Fruit fly (Drosophila melanogaster) whole organism, pupa: ENCODE results near the gene Atpalpha.

Experiments
- CG12605 ChIP-seq: fragments of 200-800 bp; sonication (Bioruptor generic); IDR thresholded peaks from 2 replicates; pipeline ENCODE4 v1.3.6; 2022; ENCODE audit warnings: missing biosample characterization, missing genetic modification characterization
- CG13204 ChIP-seq: fragments of 200-800 bp; sonication (Bioruptor generic); optimal IDR thresholded peaks from 2 replicates; lab custom pipeline; 2018; ENCODE audit warnings: missing biosample characterization, mild to moderate bottlenecking, missing genetic modification characterization, moderate library complexity
- CG17806 ChIP-seq: fragments of 200-800 bp; sonication (Bioruptor generic); optimal IDR thresholded peaks from 2 replicates; lab custom pipeline; 2018; ENCODE audit warnings: missing biosample characterization, mild to moderate bottlenecking, missing genetic modification characterization, moderate library complexity
- CG32121 ChIP-seq: fragments of 200-800 bp; sonication (Bioruptor generic); IDR thresholded peaks from 2 replicates; pipeline ENCODE4 v1.3.6; 2022; ENCODE audit warnings: missing biosample characterization, missing genetic modification characterization
- CG4496 ChIP-seq: fragments of 200-800 bp; sonication (Bioruptor generic); IDR thresholded peaks from 3 replicates; pipeline ENCODE4 v1.3.6; 2022; ENCODE audit warnings: missing biosample characterization, missing genetic modification characterization
- CG8159 ChIP-seq: fragments of 200-800 bp; sonication (Bioruptor generic); optimal IDR thresholded peaks from 3 replicates; lab custom pipeline; 2018; ENCODE audit warnings: missing biosample characterization, mild to moderate bottlenecking, missing genetic modification characterization, moderate library complexity
- D1 ChIP-seq: fragments of 200-800 bp; sonication (Bioruptor generic); optimal IDR thresholded peaks from 2 replicates; lab custom pipeline; 2018; ENCODE audit warnings: missing biosample characterization, mild to moderate bottlenecking, missing genetic modification characterization, moderate library complexity
- Ets98B ChIP-seq: fragments of 200-800 bp; sonication (Bioruptor generic); IDR thresholded peaks from 2 replicates; pipeline ENCODE4 v1.3.6; 2022; ENCODE audit warnings: missing biosample characterization, missing genetic modification characterization
- Pif1B ChIP-seq: fragments of 200-800 bp; sonication (Bioruptor generic); optimal IDR thresholded peaks from 3 replicates; lab custom pipeline; 2016; ENCODE audit warnings: missing biosample characterization, missing genetic modification characterization
- Snoo ChIP-seq: fragments of 200-800 bp; sonication (Bioruptor generic); optimal IDR thresholded peaks from 3 replicates; lab custom pipeline; 2017; ENCODE audit warnings: missing biosample characterization, mild to moderate bottlenecking, missing genetic modification characterization, inconsistent platforms

DNA sequence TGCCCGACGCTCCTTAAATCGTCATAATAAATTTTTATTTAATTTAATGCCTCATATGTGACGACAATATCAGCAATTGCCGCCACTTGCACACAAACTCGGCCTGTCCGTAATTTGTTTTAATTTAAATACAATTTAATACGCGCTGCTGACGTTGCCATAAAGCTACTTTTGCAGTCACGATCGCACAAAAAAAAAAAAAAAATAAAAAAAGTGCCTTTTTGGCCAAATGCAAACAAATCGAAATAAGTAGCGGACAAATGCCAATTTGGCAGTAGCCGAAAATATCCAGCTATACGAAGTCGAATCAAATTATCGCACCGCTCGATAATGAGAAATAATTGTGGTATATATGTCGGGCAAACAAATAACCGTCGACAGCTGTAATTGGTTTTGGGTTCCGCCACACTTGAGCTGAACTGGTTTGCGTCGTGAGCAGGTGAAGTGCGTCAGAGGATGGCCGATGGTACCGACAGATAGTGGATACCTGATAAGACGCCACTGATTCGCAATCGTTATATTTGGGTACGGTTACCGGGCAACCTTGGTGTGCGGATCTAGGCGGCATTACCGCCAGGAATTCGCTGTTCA lies 4.0 kb downstream of the Atpalpha start:
- no peak for TF ChIP-seq D1
- no peak for TF ChIP-seq CG17806
- no peak for TF ChIP-seq CG32121
- TF ChIP-seq CG8159 (tag; lab: Kevin White, UChicago) = no peak
- TF ChIP-seq Pif1B (GFP tag; lab: Kevin White, UChicago) = no peak
- TF ChIP-seq CG12605 (GFP tag; lab: Robert Waterston, UW) = no peak
- TF ChIP-seq Snoo (tag; lab: Kevin White, UChicago) = no peak
- no peak for TF ChIP-seq CG4496 (GFP tag; lab: Robert Waterston, UW)
- TF ChIP-seq Ets98B = no peak
- no peak for TF ChIP-seq CG13204 (GFP tag; lab: Kevin White, UChicago)
